Worm (Caenorhabditis elegans) whole organism, L1 larva: ENCODE measurements around the gene col-108.

Experiments used
- C04F5.9 ChIP-seq: sonication (generic microtip); optimal IDR thresholded peaks from 2 replicates; lab custom pipeline; 2016; ENCODE audit warnings: missing genetic modification characterization, missing compliant biosample characterization
- aha-1 ChIP-seq: fragments of 150-350 bp; optimal IDR thresholded peaks from 2 replicates; lab custom pipeline; 2014; ENCODE audit warnings: missing biosample characterization, missing genetic modification characterization
- alr-1 ChIP-seq: fragments of 200-800 bp; sonication (Bioruptor generic); optimal IDR thresholded peaks from 2 replicates; lab custom pipeline; 2018; ENCODE audit warnings: borderline replicate concordance, mild to moderate bottlenecking, missing genetic modification characterization, missing compliant biosample characterization
- blmp-1 ChIP-seq: fragments of 150-350 bp; optimal IDR thresholded peaks from 2 replicates; lab custom pipeline; 2014; ENCODE audit warnings: missing biosample characterization, missing genetic modification characterization
- ceh-63 ChIP-seq: fragments of 200-800 bp; sonication (Bioruptor generic); optimal IDR thresholded peaks from 2 replicates; lab custom pipeline; 2018; ENCODE audit warnings: mild to moderate bottlenecking, missing genetic modification characterization, missing compliant biosample characterization
- ceh-8 ChIP-seq: fragments of 200-800 bp; sonication (Bioruptor generic); optimal IDR thresholded peaks from 2 replicates; lab custom pipeline; 2018; ENCODE audit warnings: mild to moderate bottlenecking, missing genetic modification characterization, moderate library complexity, missing compliant biosample characterization
- ceh-88 ChIP-seq: fragments of 200-800 bp; sonication (Bioruptor generic); IDR thresholded peaks from 2 replicates; pipeline ENCODE4 v1.3.6; 2022; ENCODE audit warnings: missing genetic modification characterization, missing compliant biosample characterization
- ces-1 ChIP-seq: fragments of 150-350 bp; optimal IDR thresholded peaks from 2 replicates; lab custom pipeline; 2014; ENCODE audit warnings: missing biosample characterization, missing genetic modification reagents, missing genetic modification characterization
- dsc-1 ChIP-seq: sonication (generic microtip); optimal IDR thresholded peaks from 2 replicates; lab custom pipeline; 2016; ENCODE audit warnings: mild to moderate bottlenecking, missing genetic modification characterization, missing compliant biosample characterization
- efl-1 ChIP-seq, 4 experiments: fragments of 150-350 bp; optimal IDR thresholded peaks in 3 of 4; peaks in 1 of 4; 1 replicate in 1 of 4; 2 replicates in 3 of 4; lab custom pipeline; 2014; ENCODE audit warnings: missing biosample characterization in 2 of 4, missing genetic modification characterization in 2 of 4, missing genetic modification reagents in 2 of 4
- efl-3 ChIP-seq: fragments of 200-800 bp; sonication (Bioruptor generic); optimal IDR thresholded peaks from 2 replicates; lab custom pipeline; 2018; ENCODE audit warnings: mild to moderate bottlenecking, missing genetic modification characterization, missing compliant biosample characterization
- egl-27 ChIP-seq, 2 experiments: fragments of 150-350 bp in 1 of 2; sonication (generic microtip); optimal IDR thresholded peaks; 3 replicates each; lab custom pipeline; 2017 to 2018; ENCODE audit warnings: missing biosample characterization in 2 of 2, missing genetic modification characterization in 2 of 2, missing genetic modification reagents in 2 of 2
- elt-3 ChIP-seq, 6 experiments: fragments of 150-350 bp in 1 of 6; sonication (generic microtip); optimal IDR thresholded peaks; 2 replicates each; lab custom pipeline; 2017 to 2018; ENCODE audit warnings: missing biosample characterization in 6 of 6, missing genetic modification characterization in 6 of 6, inconsistent platforms in 1 of 6
- ets-5 ChIP-seq: fragments of 200-800 bp; sonication (Bioruptor generic); IDR thresholded peaks from 2 replicates; pipeline ENCODE4 v1.3.6; 2022; ENCODE audit warnings: missing genetic modification characterization, missing compliant biosample characterization
- fkh-10 ChIP-seq: sonication (generic microtip); optimal IDR thresholded peaks from 2 replicates; lab custom pipeline; 2017; ENCODE audit warnings: missing biosample characterization, missing genetic modification reagents, missing genetic modification characterization
- fkh-8 ChIP-seq: sonication (generic microtip); optimal IDR thresholded peaks from 2 replicates; lab custom pipeline; 2016; ENCODE audit warnings: mild to moderate bottlenecking, missing genetic modification characterization, missing compliant biosample characterization
- fos-1 ChIP-seq: fragments of 150-350 bp; optimal IDR thresholded peaks from 2 replicates; lab custom pipeline; 2014; ENCODE audit warnings: missing biosample characterization, missing genetic modification characterization
- grh-1 ChIP-seq: fragments of 200-800 bp; sonication (Bioruptor generic); IDR thresholded peaks from 2 replicates; pipeline ENCODE4 v1.3.6; 2022; ENCODE audit warnings: missing genetic modification reagents, missing genetic modification characterization, missing compliant biosample characterization
- hlh-4 ChIP-seq: sonication (generic microtip); optimal IDR thresholded peaks from 2 replicates; lab custom pipeline; 2016; ENCODE audit warnings: mild to moderate bottlenecking, missing genetic modification characterization, missing compliant biosample characterization
- hpl-2 ChIP-seq: fragments of 150-350 bp; optimal IDR thresholded peaks from 2 replicates; lab custom pipeline; 2014; ENCODE audit warnings: missing biosample characterization, missing genetic modification reagents, missing genetic modification characterization
- irx-1 ChIP-seq: sonication (generic microtip); optimal IDR thresholded peaks from 2 replicates; lab custom pipeline; 2016; ENCODE audit warnings: missing genetic modification characterization, missing compliant biosample characterization
- jun-1 ChIP-seq: fragments of 150-350 bp; optimal IDR thresholded peaks from 2 replicates; lab custom pipeline; 2014; ENCODE audit warnings: missing biosample characterization, missing genetic modification reagents, missing genetic modification characterization
- lin-13 ChIP-seq: fragments of 150-350 bp; optimal IDR thresholded peaks from 2 replicates; lab custom pipeline; 2014; ENCODE audit warnings: missing biosample characterization, missing genetic modification reagents, missing genetic modification characterization
- lin-14 ChIP-seq: fragments of 200-800 bp; sonication (Bioruptor generic); optimal IDR thresholded peaks from 2 replicates; lab custom pipeline; 2018; ENCODE audit warnings: mild to moderate bottlenecking, missing genetic modification characterization, moderate library complexity, missing compliant biosample characterization
- lin-15B ChIP-seq: fragments of 150-350 bp; sonication (generic microtip); optimal IDR thresholded peaks from 3 replicates; lab custom pipeline; 2014; ENCODE audit warnings: missing biosample characterization, missing genetic modification characterization
- lin-35 ChIP-seq, 2 experiments: fragments of 150-350 bp; optimal IDR thresholded peaks; 2 replicates each; lab custom pipeline; 2014; ENCODE audit warnings: missing biosample characterization in 2 of 2, missing genetic modification characterization in 2 of 2, missing genetic modification reagents in 2 of 2
- lin-39 ChIP-seq: fragments of 150-350 bp; optimal IDR thresholded peaks from 2 replicates; lab custom pipeline; 2014; ENCODE audit warnings: missing biosample characterization, missing genetic modification reagents, missing genetic modification characterization
- lir-3 ChIP-seq: sonication (generic microtip); optimal IDR thresholded peaks from 2 replicates; lab custom pipeline; 2016; ENCODE audit warnings: mild to moderate bottlenecking, missing genetic modification characterization, moderate library complexity, missing compliant biosample characterization; ENCODE audit not compliant: poor library complexity
- mdl-1 ChIP-seq, 2 experiments: fragments of 150-350 bp; optimal IDR thresholded peaks; 2 replicates each; lab custom pipeline; 2014 to 2017; ENCODE audit warnings: missing biosample characterization in 2 of 2, missing genetic modification characterization in 2 of 2, inconsistent platforms in 1 of 2
- mef-2 ChIP-seq: fragments of 150-350 bp; optimal IDR thresholded peaks from 2 replicates; lab custom pipeline; 2014; ENCODE audit warnings: missing biosample characterization, missing genetic modification characterization
- mep-1 ChIP-seq: fragments of 150-350 bp; optimal IDR thresholded peaks from 2 replicates; lab custom pipeline; 2014; ENCODE audit warnings: missing biosample characterization, missing genetic modification characterization
- nhr-19 ChIP-seq: fragments of 200-800 bp; sonication (Bioruptor generic); conservative IDR thresholded peaks from 2 replicates; pipeline ENCODE4 v1.3.6; 2022; ENCODE audit warnings: missing genetic modification characterization, missing compliant biosample characterization
- nhr-20 ChIP-seq: sonication (generic microtip); optimal IDR thresholded peaks from 2 replicates; lab custom pipeline; 2016; ENCODE audit warnings: mild to moderate bottlenecking, missing genetic modification characterization, missing compliant biosample characterization
- nhr-237 ChIP-seq: fragments of 150-350 bp; optimal IDR thresholded peaks from 2 replicates; lab custom pipeline; 2014; ENCODE audit warnings: missing biosample characterization, missing genetic modification characterization
- nhr-77 ChIP-seq: fragments of 150-350 bp; optimal IDR thresholded peaks from 2 replicates; lab custom pipeline; 2014; ENCODE audit warnings: missing biosample characterization, missing genetic modification characterization
- pag-3 ChIP-seq: sonication (generic microtip); optimal IDR thresholded peaks from 2 replicates; lab custom pipeline; 2017; ENCODE audit warnings: missing genetic modification characterization, mild to moderate bottlenecking, missing compliant biosample characterization, antibody characterized with exemption, borderline replicate concordance; ENCODE audit not compliant: insufficient read depth
- pqm-1 ChIP-seq: sonication (generic microtip); optimal IDR thresholded peaks from 3 replicates; lab custom pipeline; 2017; ENCODE audit warnings: missing biosample characterization, missing genetic modification characterization
- snpc-4 ChIP-seq: fragments of 150-350 bp; optimal IDR thresholded peaks from 2 replicates; lab custom pipeline; 2014; ENCODE audit warnings: missing biosample characterization, missing genetic modification characterization
- sup-37 ChIP-seq: fragments of 200-800 bp; sonication (Bioruptor generic); optimal IDR thresholded peaks from 2 replicates; lab custom pipeline; 2018; ENCODE audit warnings: mild to moderate bottlenecking, missing genetic modification characterization, missing compliant biosample characterization
- swsn-7 ChIP-seq: sonication (generic microtip); optimal IDR thresholded peaks from 2 replicates; lab custom pipeline; 2016; ENCODE audit warnings: missing genetic modification characterization, missing compliant biosample characterization
- tlp-1 ChIP-seq: fragments of 150-350 bp; optimal IDR thresholded peaks from 2 replicates; lab custom pipeline; 2014; ENCODE audit warnings: missing biosample characterization, missing genetic modification characterization
- unc-30 ChIP-seq: sonication (generic microtip); optimal IDR thresholded peaks from 2 replicates; lab custom pipeline; 2017; ENCODE audit warnings: missing biosample characterization, missing genetic modification characterization
- xbp-1 ChIP-seq: sonication (generic microtip); optimal IDR thresholded peaks from 2 replicates; lab custom pipeline; 2016; ENCODE audit warnings: missing genetic modification characterization, missing compliant biosample characterization
- zag-1 ChIP-seq: fragments of 150-350 bp; optimal IDR thresholded peaks from 2 replicates; lab custom pipeline; 2014; ENCODE audit warnings: missing biosample characterization, missing genetic modification characterization
- zip-4 ChIP-seq: fragments of 200-800 bp; sonication (Bioruptor generic); optimal IDR thresholded peaks from 2 replicates; lab custom pipeline; 2018; ENCODE audit warnings: mild to moderate bottlenecking, missing genetic modification characterization, moderate library complexity, missing compliant biosample characterization
- ztf-11 ChIP-seq, 2 experiments: sonication (generic microtip); optimal IDR thresholded peaks; 2 replicates each; lab custom pipeline; 2016 to 2017; ENCODE audit warnings: missing genetic modification characterization in 2 of 2, missing biosample characterization in 1 of 2, missing compliant biosample characterization in 1 of 2

col-108 gene

DNA sequence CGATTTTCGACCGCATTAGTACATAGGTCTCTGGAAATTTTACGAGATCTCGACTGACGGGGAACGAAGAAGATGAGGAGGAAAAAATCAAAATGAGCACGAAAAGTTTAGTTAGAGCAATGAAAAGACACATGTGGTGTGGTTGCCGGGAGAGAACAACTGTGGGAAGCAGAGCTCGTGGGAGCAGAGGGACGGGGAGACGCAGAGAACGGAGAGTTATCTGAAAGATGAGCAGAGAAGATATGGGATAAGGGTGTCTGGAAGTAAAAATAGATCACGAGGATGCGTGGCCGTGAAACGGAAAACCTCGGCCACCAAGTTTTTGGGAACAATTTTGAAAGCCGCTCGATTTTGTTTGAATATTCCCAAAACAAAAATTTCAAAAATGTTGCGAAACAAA is 6.8 kb upstream of the col-108 start, which contains the start of gene Y41D4A.7 (continued):
- TF ChIP-seq ceh-88 = no peak
- no peak for TF ChIP-seq ces-1
- no peak for TF ChIP-seq pag-3 (tag; lab: Kevin White, UChicago)
- TF ChIP-seq lin-13 (GFP tag; lab: Kevin White, UChicago) = peak; percentile 20
- no peak for TF ChIP-seq sup-37 (GFP tag; lab: Kevin White, UChicago)
- no peak for TF ChIP-seq lin-15B (tag; lab: Kevin White, UChicago)
- no peak for TF ChIP-seq ztf-11 (tag; optimal IDR thresholded peaks at IDR 0.05; lab: Kevin White, UChicago)
- no peak for TF ChIP-seq nhr-237 (tag; lab: Kevin White, UChicago)
- peak in 1 of 2 experiments; percentile 14 for TF ChIP-seq efl-1 (optimal IDR thresholded peaks at IDR 0.05; lab: Kevin White, UChicago)
- peak in 1 of 2 experiments; percentile 12 for TF ChIP-seq efl-1 (GFP tag; optimal IDR thresholded peaks at IDR 0.05 in 1 of 2; lab: Kevin White, UChicago)
- TF ChIP-seq nhr-19 = peak; percentile 54
- no peak for TF ChIP-seq irx-1 (tag; lab: Kevin White, UChicago)
- no peak for TF ChIP-seq lin-39 (tag; lab: Kevin White, UChicago)
- peak; percentile 22 for TF ChIP-seq xbp-1 (tag; lab: Kevin White, UChicago)
- no peak for TF ChIP-seq tlp-1 (tag; lab: Kevin White, UChicago)
- TF ChIP-seq, all 84 proteins: peak for 18

DNA sequence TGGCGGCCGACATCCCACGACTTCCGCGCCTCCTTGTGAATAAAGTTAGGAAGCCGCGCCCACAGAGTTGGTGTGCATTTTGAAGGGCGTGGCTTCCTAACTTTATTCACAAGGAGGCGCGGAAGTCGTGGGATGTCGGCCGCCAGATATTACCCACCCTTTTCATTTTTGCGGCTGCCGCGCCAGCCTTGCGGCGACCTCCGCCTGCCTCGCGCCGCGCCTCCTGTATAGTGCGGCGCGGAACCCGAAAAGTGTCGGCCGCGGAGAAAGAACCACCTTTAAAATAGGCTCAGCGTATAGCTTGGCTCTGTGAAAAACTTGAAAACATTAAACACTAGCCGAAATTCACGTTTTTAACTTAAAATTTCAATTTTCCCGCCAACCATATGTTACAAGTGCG is 4.9 kb upstream of the col-108 start:
- TF ChIP-seq alr-1 (no peak), fkh-8 (tag; lab: Kevin White, UChicago) (no peak), irx-1 (tag; lab: Kevin White, UChicago) (no peak), zip-4 (GFP tag; lab: Kevin White, UChicago) (no peak), snpc-4 (tag; lab: Kevin White, UChicago) (no peak), lin-35 (GFP tag; optimal IDR thresholded peaks at IDR 0.05; lab: Kevin White, UChicago) (no peak), nhr-237 (tag; lab: Kevin White, UChicago) (no peak), lin-15B (tag; lab: Kevin White, UChicago) (no peak), swsn-7 (tag; lab: Kevin White, UChicago) (no peak), mep-1 (no peak), dsc-1 (tag; lab: Kevin White, UChicago) (no peak), grh-1 (no peak), lin-14 (no peak), pag-3 (tag; lab: Kevin White, UChicago) (no peak), hlh-4 (tag; lab: Kevin White, UChicago) (no peak), ceh-88 (no peak), ces-1 (no peak), aha-1 (tag; lab: Kevin White, UChicago) (no peak), hpl-2 (GFP tag; lab: Kevin White, UChicago) (no peak), ceh-63 (GFP tag; lab: Kevin White, UChicago) (no peak)

DNA sequence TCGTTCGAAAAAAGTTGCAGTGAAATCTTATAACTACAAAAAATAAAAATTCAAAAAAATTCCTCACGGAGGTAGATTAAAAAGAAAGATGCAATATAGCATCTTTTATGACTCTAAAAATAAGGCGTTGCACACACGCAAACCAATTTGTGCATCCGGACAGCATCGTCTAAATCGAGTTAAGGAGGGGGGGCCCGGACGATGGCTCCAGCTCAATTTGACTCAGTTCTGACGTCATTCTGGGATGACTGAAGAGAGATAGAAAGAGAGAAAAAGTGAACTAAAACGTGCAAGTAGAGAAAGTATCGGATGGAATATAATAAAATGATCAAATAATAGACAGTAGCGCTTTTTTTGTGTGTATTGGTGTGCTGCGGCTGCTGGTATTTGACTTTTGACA is 2.4 kb upstream of the col-108 start:
- no peak for TF ChIP-seq fos-1 (tag; lab: Kevin White, UChicago)
- no peak for TF ChIP-seq nhr-77 (tag; lab: Kevin White, UChicago)
- peak; percentile 41 for TF ChIP-seq fkh-10 (GFP tag; lab: Kevin White, UChicago)
- TF ChIP-seq dsc-1 (tag; lab: Kevin White, UChicago) = no peak
- TF ChIP-seq lir-3 (tag; lab: Kevin White, UChicago) = no peak
- TF ChIP-seq nhr-20 (tag; lab: Kevin White, UChicago) = no peak
- TF ChIP-seq zag-1 (tag; lab: Kevin White, UChicago) = no peak
- peak; percentile 31 for TF ChIP-seq ceh-8 (GFP tag; lab: Kevin White, UChicago)
- no peak for TF ChIP-seq sup-37 (GFP tag; lab: Kevin White, UChicago)
- no peak for TF ChIP-seq elt-3 (tag; optimal IDR thresholded peaks at IDR 0.05; lab: Kevin White, UChicago)
- no peak for TF ChIP-seq blmp-1 (tag; lab: Kevin White, UChicago)
- TF ChIP-seq mep-1 = peak; percentile 23
- TF ChIP-seq mef-2 (tag; lab: Kevin White, UChicago) = no peak
- peak; percentile 93 for TF ChIP-seq ces-1
- no peak for TF ChIP-seq mdl-1 (tag; optimal IDR thresholded peaks at IDR 0.05; lab: Kevin White, UChicago)
- no peak for TF ChIP-seq pqm-1 (tag; lab: Kevin White, UChicago)
- no peak for TF ChIP-seq unc-30 (tag; lab: Kevin White, UChicago)
- TF ChIP-seq C04F5.9 (tag; lab: Kevin White, UChicago) = no peak
- peak; percentile 22 for TF ChIP-seq xbp-1 (tag; lab: Kevin White, UChicago)
- no peak for TF ChIP-seq snpc-4 (tag; lab: Kevin White, UChicago)
- no peak for TF ChIP-seq irx-1 (tag; lab: Kevin White, UChicago)
- TF ChIP-seq lin-39 (tag; lab: Kevin White, UChicago) = no peak
- TF ChIP-seq jun-1 (tag; lab: Kevin White, UChicago) = no peak
- TF ChIP-seq alr-1 = no peak
- TF ChIP-seq ets-5 (GFP tag; lab: Robert Waterston, UW) = no peak
- TF ChIP-seq efl-3 (GFP tag; lab: Kevin White, UChicago) = no peak
- peak in 1 of 2 experiments; percentile 5 for TF ChIP-seq lin-35 (GFP tag; optimal IDR thresholded peaks at IDR 0.05; lab: Kevin White, UChicago)
- TF ChIP-seq fkh-8 (tag; lab: Kevin White, UChicago) = no peak
- no peak for TF ChIP-seq egl-27 (tag; optimal IDR thresholded peaks at IDR 0.05; lab: Kevin White, UChicago)
- no peak for TF ChIP-seq nhr-19
